Worm (Caenorhabditis elegans) whole organism, mixed stage, embryonic: ENCODE measurements around the gene C13A2.5.

Experiments used
- ces-1 ChIP-seq: fragments of 150-350 bp; optimal IDR thresholded peaks from 2 replicates; lab custom pipeline; 2014; ENCODE audit warnings: missing biosample characterization, missing genetic modification reagents, missing genetic modification characterization
- elt-3 ChIP-seq: fragments of 150-350 bp; optimal IDR thresholded peaks from 2 replicates; lab custom pipeline; 2014; ENCODE audit warnings: missing biosample characterization, missing genetic modification characterization
- nhr-237 ChIP-seq: fragments of 150-350 bp; optimal IDR thresholded peaks from 2 replicates; lab custom pipeline; 2014; ENCODE audit warnings: missing biosample characterization, missing genetic modification characterization
- nhr-76 ChIP-seq: sonication (generic microtip); optimal IDR thresholded peaks from 2 replicates; lab custom pipeline; 2017; ENCODE audit warnings: missing biosample characterization, missing genetic modification characterization
- pha-4 ChIP-seq: fragments of 150-350 bp; optimal IDR thresholded peaks from 2 replicates; lab custom pipeline; 2018; ENCODE audit warnings: missing biosample characterization, missing genetic modification reagents, missing genetic modification characterization
- snpc-4 ChIP-seq: fragments of 150-350 bp; optimal IDR thresholded peaks from 2 replicates; lab custom pipeline; 2014; ENCODE audit warnings: missing biosample characterization, missing genetic modification characterization

ce11 chrV:7298463-7298862 is 22.9 kb downstream of the C13A2.5 start, which contains the start of gene F07G11.3:
- no peak for TF ChIP-seq nhr-237 (tag; lab: Kevin White, UChicago)
- TF ChIP-seq nhr-76 (tag; lab: Kevin White, UChicago): no peak
- TF ChIP-seq snpc-4 (tag; lab: Kevin White, UChicago): no peak
- no peak for TF ChIP-seq pha-4 (tag; lab: Kevin White, UChicago)
- no peak for TF ChIP-seq elt-3
- no peak for TF ChIP-seq ces-1 (GFP tag; lab: Kevin White, UChicago)
